Fruit fly (Drosophila melanogaster) whole organism, embryonic: ENCODE measurements around the gene CG11617.

Experiments
- Blimp-1 ChIP-seq: fragments of 200-800 bp; sonication (Bioruptor generic); optimal IDR thresholded peaks from 3 replicates; lab custom pipeline; 2018; ENCODE audit warnings: missing biosample characterization, missing genetic modification characterization, mild to moderate bottlenecking, moderate library complexity, missing genetic modification reagents
- CG10147 ChIP-seq: fragments of 200-800 bp; sonication (Bioruptor generic); optimal IDR thresholded peaks from 2 replicates; lab custom pipeline; 2019; ENCODE audit warnings: missing biosample characterization, mild to moderate bottlenecking, missing genetic modification characterization, moderate library complexity
- CG10209 ChIP-seq: fragments of 200-800 bp; sonication (Bioruptor generic); optimal IDR thresholded peaks from 3 replicates; lab custom pipeline; 2017; ENCODE audit warnings: missing biosample characterization, mild to moderate bottlenecking, missing genetic modification characterization, missing genetic modification reagents
- CG10565 ChIP-seq: fragments of 200-800 bp; sonication (Bioruptor generic); optimal IDR thresholded peaks from 3 replicates; lab custom pipeline; 2016; ENCODE audit warnings: missing biosample characterization, mild to moderate bottlenecking, missing genetic modification characterization
- CG11456 ChIP-seq: fragments of 200-800 bp; sonication (Bioruptor generic); IDR thresholded peaks from 3 replicates; pipeline ENCODE4 v1.3.6; 2022; ENCODE audit warnings: missing biosample characterization, missing genetic modification characterization
- CG15073 ChIP-seq: fragments of 200-800 bp; sonication (Bioruptor generic); optimal IDR thresholded peaks from 2 replicates; lab custom pipeline; 2016; ENCODE audit warnings: missing biosample characterization, missing genetic modification characterization
- CG17328 ChIP-seq: fragments of 200-800 bp; sonication (Bioruptor generic); IDR thresholded peaks from 2 replicates; pipeline ENCODE4 v1.3.6; 2022; ENCODE audit warnings: missing biosample characterization, missing genetic modification characterization
- CG18476 ChIP-seq: fragments of 200-800 bp; sonication (Bioruptor generic); optimal IDR thresholded peaks from 2 replicates; lab custom pipeline; 2016; ENCODE audit warnings: missing biosample characterization, mild to moderate bottlenecking, missing genetic modification characterization
- CG2875 ChIP-seq: fragments of 200-800 bp; sonication (Bioruptor generic); optimal IDR thresholded peaks from 2 replicates; lab custom pipeline; 2017; ENCODE audit warnings: missing biosample characterization, mild to moderate bottlenecking, missing genetic modification characterization, missing genetic modification reagents
- CG2889 ChIP-seq: fragments of 200-800 bp; sonication (Bioruptor generic); IDR thresholded peaks from 3 replicates; pipeline ENCODE4 v1.3.6; 2022; ENCODE audit warnings: missing biosample characterization, missing genetic modification characterization
- CG34422 ChIP-seq: fragments of 200-800 bp; sonication (Bioruptor generic); IDR thresholded peaks from 3 replicates; pipeline ENCODE4 v1.3.6; 2022; ENCODE audit warnings: missing biosample characterization, missing genetic modification characterization
- CG4282 ChIP-seq: fragments of 200-800 bp; sonication (Bioruptor generic); optimal IDR thresholded peaks from 2 replicates; lab custom pipeline; 2016; ENCODE audit warnings: missing biosample characterization, missing genetic modification characterization
- CG4328 ChIP-seq: fragments of 200-800 bp; sonication (Bioruptor generic); optimal IDR thresholded peaks from 3 replicates; lab custom pipeline; 2017; ENCODE audit warnings: missing biosample characterization, missing genetic modification reagents, missing genetic modification characterization
- CG4617 ChIP-seq: fragments of 200-800 bp; sonication (Bioruptor generic); optimal IDR thresholded peaks from 3 replicates; lab custom pipeline; 2016; ENCODE audit warnings: missing biosample characterization, missing genetic modification characterization, borderline replicate concordance
- CG5180 ChIP-seq: fragments of 200-800 bp; sonication (Bioruptor generic); optimal IDR thresholded peaks from 3 replicates; lab custom pipeline; 2017; ENCODE audit warnings: missing biosample characterization, missing genetic modification characterization, mild to moderate bottlenecking, moderate library complexity, missing genetic modification reagents
- CG6813 ChIP-seq: fragments of 200-800 bp; sonication (Bioruptor generic); optimal IDR thresholded peaks from 2 replicates; lab custom pipeline; 2017; ENCODE audit warnings: missing biosample characterization, missing genetic modification characterization, mild to moderate bottlenecking, moderate library complexity, missing genetic modification reagents
- CG7987 ChIP-seq: fragments of 200-800 bp; sonication (Bioruptor generic); optimal IDR thresholded peaks from 2 replicates; lab custom pipeline; 2018; ENCODE audit warnings: missing biosample characterization, mild to moderate bottlenecking, missing genetic modification characterization, moderate library complexity
- CG8765 ChIP-seq: fragments of 200-800 bp; sonication (Bioruptor generic); IDR thresholded peaks from 2 replicates; pipeline ENCODE4 v1.3.6; 2022; ENCODE audit warnings: missing biosample characterization, missing genetic modification characterization
- Dfd ChIP-seq, 2 experiments: fragments of >200 bp; optimal IDR thresholded peaks; 2 replicates each; lab custom pipeline; 2017; ENCODE audit warnings: missing biosample characterization in 2 of 2, missing genetic modification characterization in 2 of 2
- E2f1 ChIP-seq: fragments of 200-800 bp; sonication (Bioruptor generic); IDR thresholded peaks from 2 replicates; pipeline ENCODE4 v1.3.6; 2022; ENCODE audit warnings: missing biosample characterization, missing genetic modification characterization
- GATAe ChIP-seq: fragments of 200-800 bp; sonication (Bioruptor generic); conservative IDR thresholded peaks from 2 replicates; pipeline ENCODE4 v1.3.6; 2022; ENCODE audit warnings: missing biosample characterization, missing genetic modification characterization
- Hr78 ChIP-seq, 2 experiments: fragments of 200-800 bp in 1 of 2; fragments of >200 bp in 1 of 2; sonication (Bioruptor generic) in 1 of 2; optimal IDR thresholded peaks; 2 replicates each; lab custom pipeline; 2017 to 2019; ENCODE audit warnings: missing biosample characterization in 2 of 2, missing genetic modification characterization in 2 of 2, mild to moderate bottlenecking in 1 of 2, moderate library complexity in 1 of 2
- MBD-R2 ChIP-seq: fragments of 200-800 bp; sonication (Bioruptor generic); IDR thresholded peaks from 2 replicates; pipeline ENCODE4 v1.3.6; 2022; ENCODE audit warnings: missing biosample characterization, missing genetic modification characterization
- Mad ChIP-seq: fragments of 200-800 bp; sonication (Bioruptor generic); optimal IDR thresholded peaks from 2 replicates; lab custom pipeline; 2016; ENCODE audit warnings: missing biosample characterization, missing genetic modification characterization
- NC2β ChIP-seq: fragments of 200-800 bp; sonication (Bioruptor generic); optimal IDR thresholded peaks from 2 replicates; lab custom pipeline; 2016; ENCODE audit warnings: missing biosample characterization, missing genetic modification characterization
- Oaz ChIP-seq: fragments of 200-800 bp; sonication (Bioruptor generic); IDR thresholded peaks from 2 replicates; pipeline ENCODE4 v1.3.6; 2022; ENCODE audit warnings: missing biosample characterization, missing genetic modification characterization
- Rfx ChIP-seq: fragments of 200-800 bp; sonication (Bioruptor generic); IDR thresholded peaks from 2 replicates; pipeline ENCODE4 v1.3.6; 2022; ENCODE audit warnings: missing biosample characterization, missing genetic modification characterization
- ab ChIP-seq: fragments of 200-800 bp; sonication (Bioruptor generic); optimal IDR thresholded peaks from 2 replicates; lab custom pipeline; 2016; ENCODE audit warnings: missing biosample characterization, missing genetic modification characterization
- al ChIP-seq: fragments of 200-800 bp; sonication (Bioruptor generic); IDR thresholded peaks from 2 replicates; pipeline ENCODE4 v1.3.6; 2022; ENCODE audit warnings: missing biosample characterization, missing genetic modification characterization
- bowl ChIP-seq: fragments of 200-800 bp; sonication (Bioruptor generic); IDR thresholded peaks from 2 replicates; pipeline ENCODE4 v1.3.6; 2022; ENCODE audit warnings: missing biosample characterization, missing genetic modification characterization
- btn ChIP-seq: fragments of 200-800 bp; sonication (Bioruptor generic); optimal IDR thresholded peaks from 2 replicates; lab custom pipeline; 2016; ENCODE audit warnings: missing biosample characterization, missing genetic modification characterization
- cad ChIP-seq: fragments of >200 bp; optimal IDR thresholded peaks from 2 replicates; lab custom pipeline; 2017; ENCODE audit warnings: missing biosample characterization, missing genetic modification characterization
- cg ChIP-seq: fragments of 200-800 bp; sonication (Bioruptor generic); optimal IDR thresholded peaks from 3 replicates; lab custom pipeline; 2019; ENCODE audit warnings: missing biosample characterization, mild to moderate bottlenecking, missing genetic modification characterization, moderate library complexity
- chinmo ChIP-seq: fragments of 200-800 bp; sonication (Bioruptor generic); IDR thresholded peaks from 4 replicates; pipeline ENCODE4 v1.3.6; 2022; ENCODE audit warnings: missing biosample characterization, missing genetic modification characterization; ENCODE audit not compliant: partially characterized antibody
- chm ChIP-seq: fragments of 200-800 bp; sonication (Bioruptor generic); IDR thresholded peaks from 2 replicates; pipeline ENCODE4 v1.3.6; 2022; ENCODE audit warnings: missing biosample characterization, missing genetic modification characterization
- fd64A ChIP-seq: fragments of 200-800 bp; sonication (Bioruptor generic); optimal IDR thresholded peaks from 3 replicates; lab custom pipeline; 2018; ENCODE audit warnings: missing biosample characterization, mild to moderate bottlenecking, missing genetic modification characterization
- grn ChIP-seq: fragments of 200-800 bp; sonication (Bioruptor generic); optimal IDR thresholded peaks from 3 replicates; lab custom pipeline; 2017; ENCODE audit warnings: missing biosample characterization, missing genetic modification characterization
- h ChIP-seq: fragments of >200 bp; optimal IDR thresholded peaks from 2 replicates; lab custom pipeline; 2017
- hb ChIP-seq: fragments of 200-800 bp; sonication (Bioruptor generic); IDR thresholded peaks from 3 replicates; pipeline ENCODE4 v1.3.6; 2022; ENCODE audit warnings: missing biosample characterization, missing genetic modification characterization; ENCODE audit not compliant: partially characterized antibody
- hkb ChIP-seq, 2 experiments: fragments of 200-800 bp in 1 of 2; fragments of >200 bp in 1 of 2; sonication (Bioruptor generic) in 1 of 2; IDR thresholded peaks in 1 of 2; optimal IDR thresholded peaks in 1 of 2; 2 replicates each; pipeline versions ENCODE4 v1.3.6 to Lab custom; 2017 to 2022; ENCODE audit warnings: missing biosample characterization in 1 of 2, missing genetic modification characterization in 1 of 2
- nerfin-1 ChIP-seq: fragments of 200-800 bp; sonication (Bioruptor generic); optimal IDR thresholded peaks from 3 replicates; lab custom pipeline; 2019; ENCODE audit warnings: missing biosample characterization, mild to moderate bottlenecking, missing genetic modification characterization, moderate library complexity
- nerfin-2 ChIP-seq: fragments of 200-800 bp; sonication (Bioruptor generic); IDR thresholded peaks from 2 replicates; pipeline ENCODE4 v1.3.6; 2022; ENCODE audit warnings: missing biosample characterization, missing genetic modification characterization; ENCODE audit not compliant: partially characterized antibody
- onecut ChIP-seq: fragments of 200-800 bp; sonication (Bioruptor generic); IDR thresholded peaks from 2 replicates; pipeline ENCODE4 v1.3.6; 2022; ENCODE audit warnings: missing biosample characterization, missing genetic modification characterization
- peb ChIP-seq: fragments of 200-800 bp; sonication (Bioruptor generic); IDR thresholded peaks from 2 replicates; pipeline ENCODE4 v1.3.6; 2022; ENCODE audit warnings: missing biosample characterization, missing genetic modification characterization
- pros ChIP-seq: fragments of 200-800 bp; sonication (Bioruptor generic); optimal IDR thresholded peaks from 3 replicates; lab custom pipeline; 2019; ENCODE audit warnings: missing biosample characterization, mild to moderate bottlenecking, missing genetic modification characterization, moderate library complexity
- run ChIP-seq: fragments of 200-800 bp; sonication (Bioruptor generic); optimal IDR thresholded peaks from 3 replicates; lab custom pipeline; 2018; ENCODE audit warnings: missing biosample characterization, mild to moderate bottlenecking, missing genetic modification characterization
- sd ChIP-seq: fragments of 200-800 bp; sonication (Bioruptor generic); optimal IDR thresholded peaks from 3 replicates; lab custom pipeline; 2018; ENCODE audit warnings: missing biosample characterization, mild to moderate bottlenecking, missing genetic modification characterization, moderate library complexity
- slbo ChIP-seq: fragments of 200-800 bp; sonication (Bioruptor generic); IDR thresholded peaks from 2 replicates; pipeline ENCODE4 v1.3.6; 2022; ENCODE audit warnings: missing biosample characterization, missing genetic modification characterization
- trh ChIP-seq: fragments of 200-800 bp; sonication (Bioruptor generic); optimal IDR thresholded peaks from 2 replicates; lab custom pipeline; 2016; ENCODE audit warnings: missing biosample characterization, missing genetic modification characterization
- wek ChIP-seq: fragments of 200-800 bp; sonication (Bioruptor generic); optimal IDR thresholded peaks from 3 replicates; lab custom pipeline; 2018; ENCODE audit warnings: missing biosample characterization, mild to moderate bottlenecking, missing genetic modification characterization, moderate library complexity

The CG11617 gene

DNA sequence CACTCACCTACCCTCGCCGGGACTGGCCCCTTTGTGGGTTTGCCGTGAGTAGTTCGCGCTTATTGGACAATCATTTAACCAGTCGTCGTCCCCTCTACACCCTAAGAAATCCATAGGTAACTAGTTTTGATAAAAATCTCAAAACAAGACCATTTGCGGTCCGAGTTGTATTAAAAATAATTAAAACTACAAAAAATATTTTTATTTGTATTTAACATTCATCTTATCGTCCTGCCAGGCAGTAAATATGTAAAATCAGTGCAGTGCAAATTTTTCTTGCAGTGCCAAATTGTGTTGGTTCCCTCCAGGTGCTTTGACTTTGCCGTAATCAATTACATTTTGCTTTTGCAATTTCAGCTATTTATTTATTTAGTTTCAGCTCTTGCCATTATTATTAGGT lies 36.7 kb upstream of the CG11617 start (continued):
- TF ChIP-seq al (peak; percentile 34; the same call in 1 of the 2 replicates), slbo (peak; percentile 69), grn (no peak), hkb (optimal IDR thresholded peaks at IDR 0.05; lab: Kevin White, UChicago) (no peak), hkb (GFP tag; IDR thresholded peaks at IDR 0.05; lab: Robert Waterston, UW) (peak; percentile 15; the same call in 1 of the 2 replicates), btn (no peak), bowl (no peak)

DNA sequence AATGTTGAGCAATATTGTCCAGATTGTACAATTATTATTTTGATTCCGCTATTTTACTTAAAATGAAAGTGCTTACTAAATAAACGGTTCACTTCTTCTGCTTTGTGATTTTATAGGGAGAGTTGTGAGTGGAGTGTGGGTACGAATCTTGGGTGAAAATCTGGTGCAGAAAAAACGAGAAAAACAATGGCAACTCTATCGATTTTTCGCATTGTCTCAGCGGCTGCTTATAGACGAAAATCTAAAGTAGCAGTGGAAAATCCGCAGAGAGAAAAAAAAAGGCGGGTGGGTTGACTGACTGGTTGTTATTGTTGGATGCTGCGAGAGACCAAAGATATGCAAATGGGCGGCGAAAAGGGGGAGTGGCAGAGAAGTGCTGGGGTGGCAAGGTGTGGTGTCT lies 36.0 kb upstream of the CG11617 start:
- TF ChIP-seq CG15073 (GFP tag; lab: Kevin White, UChicago) (no peak), CG11456 (GFP tag; lab: Robert Waterston, UW) (no peak), chm (GFP tag; lab: Robert Waterston, UW) (peak; percentile 33; the same call in 1 of the 2 replicates), cg (GFP tag; lab: Kevin White, UChicago) (no peak), CG5180 (GFP tag; lab: Kevin White, UChicago) (no peak), Rfx (no peak), CG18476 (GFP tag; lab: Kevin White, UChicago) (no peak), CG7987 (no peak), Mad (GFP tag; lab: Kevin White, UChicago) (no peak), wek (GFP tag; lab: Kevin White, UChicago) (no peak), ab (GFP tag; lab: Kevin White, UChicago) (no peak), CG2875 (GFP tag; lab: Kevin White, UChicago) (no peak), Blimp-1 (no peak), peb (GFP tag; lab: Robert Waterston, UW) (no peak), nerfin-1 (tag; lab: Kevin White, UChicago) (peak; percentile 11), E2f1 (GFP tag; lab: Robert Waterston, UW) (no peak), NC2β (GFP tag; lab: Kevin White, UChicago) (no peak), Hr78 (GFP tag; optimal IDR thresholded peaks at IDR 0.05; lab: Kevin White, UChicago) (no peak), Dfd (GFP tag; optimal IDR thresholded peaks at IDR 0.05; lab: Kevin White, UChicago) (no peak), CG2889 (GFP tag; lab: Robert Waterston, UW) (no peak), CG10565 (GFP tag; lab: Kevin White, UChicago) (no peak), CG10147 (GFP tag; lab: Kevin White, UChicago) (no peak), chinmo (GFP tag; lab: Robert Waterston, UW) (0 out of 4 replicates have a peak, but pooled peaks have one; percentile 52), cad (GFP tag; lab: Kevin White, UChicago) (no peak), CG8765 (GFP tag; lab: Robert Waterston, UW) (no peak), hkb (optimal IDR thresholded peaks at IDR 0.05; lab: Kevin White, UChicago) (no peak), hkb (GFP tag; IDR thresholded peaks at IDR 0.05; lab: Robert Waterston, UW) (no peak), Oaz (no peak), CG4617 (GFP tag; lab: Kevin White, UChicago) (no peak), fd64A (GFP tag; lab: Kevin White, UChicago) (no peak), CG17328 (no peak), GATAe (GFP tag; lab: Robert Waterston, UW) (no peak), trh (no peak), CG6813 (GFP tag; lab: Kevin White, UChicago) (no peak), sd (tag; lab: Kevin White, UChicago) (no peak), hb (GFP tag; lab: Robert Waterston, UW) (no peak), run (no peak), pros (peak; percentile 22), h (lab: Kevin White, UChicago) (no peak), CG10209 (GFP tag; lab: Kevin White, UChicago) (no peak), CG4328 (GFP tag; lab: Kevin White, UChicago) (no peak), CG4282 (no peak), MBD-R2 (GFP tag; lab: Robert Waterston, UW) (0 out of 2 replicates have a peak, but pooled peaks have one; percentile 36), onecut (GFP tag; lab: Robert Waterston, UW) (peak; percentile 91), nerfin-2 (GFP tag; lab: Robert Waterston, UW) (no peak), CG34422 (GFP tag; lab: Robert Waterston, UW) (no peak)
